Fruit fly (Drosophila melanogaster): Measurements from ENCODE around the gene CG14322.

Gene CG14322

dm6 chr3R:17617121-17617975 is 30.1 kb upstream of the CG14322 start (continued):
- TF ChIP-seq CG1603 (tag; optimal IDR thresholded peaks at IDR 0.05) (peak; percentile 19), zfh2 (GFP tag; optimal IDR thresholded peaks at IDR 0.05) (no peak), dm (GFP tag; optimal IDR thresholded peaks at IDR 0.05) (no peak), CG13894 (tag; optimal IDR thresholded peaks at IDR 0.05) (peak; percentile 41), PHDP (tag; optimal IDR thresholded peaks at IDR 0.05) (peak; percentile 30), slou (GFP tag; optimal IDR thresholded peaks at IDR 0.05) (no peak), sna (GFP tag; IDR thresholded peaks at IDR 0.05; ENCODE audit: partially characterized antibody) (no peak), Kr (GFP tag; optimal IDR thresholded peaks at IDR 0.05) (no peak), CG15269 (tag; optimal IDR thresholded peaks at IDR 0.05) (peak; percentile 21), danr (GFP tag; IDR thresholded peaks at IDR 0.05) (no peak), CG6765 (GFP tag; optimal IDR thresholded peaks at IDR 0.05) (no peak), CG10267 (tag; optimal IDR thresholded peaks at IDR 0.05) (peak; percentile 10), fd96Cb (tag; optimal IDR thresholded peaks at IDR 0.05) (no peak), Dref (GFP tag; IDR thresholded peaks at IDR 0.05) (no peak), row (GFP tag; IDR thresholded peaks at IDR 0.05) (no peak), CG42726 (GFP tag; IDR thresholded peaks at IDR 0.05; ENCODE audit: partially characterized antibody) (peak; percentile 84), tll (GFP tag; optimal IDR thresholded peaks at IDR 0.05) (peak in 1 of 2 experiments; percentile 43), CG1602 (GFP tag; optimal IDR thresholded peaks at IDR 0.05) (no peak), Chrac-16 (GFP tag; optimal IDR thresholded peaks at IDR 0.05) (no peak), CG17186 (GFP tag; optimal IDR thresholded peaks at IDR 0.05) (no peak), luna (GFP tag; optimal IDR thresholded peaks at IDR 0.05) (no peak), ro (GFP tag; IDR thresholded peaks at IDR 0.05) (no peak), CG12219 (GFP tag; optimal IDR thresholded peaks at IDR 0.05) (no peak), lilli (GFP tag; optimal IDR thresholded peaks at IDR 0.05) (peak; percentile 40), CG5180 (GFP tag; optimal IDR thresholded peaks at IDR 0.05) (no peak), Dbx (GFP tag; IDR thresholded peaks at IDR 0.05) (peak; percentile 68), cwo (GFP tag; optimal IDR thresholded peaks at IDR 0.05) (no peak), ato (GFP tag; IDR thresholded peaks at IDR 0.05; ENCODE audit: partially characterized antibody) (peak; percentile 15), trem (tag; optimal IDR thresholded peaks at IDR 0.05) (no peak), kay (GFP tag; optimal IDR thresholded peaks at IDR 0.05) (peak; percentile 28), wor (GFP tag; IDR thresholded peaks at IDR 0.05) (no peak), Lpt (GFP tag; optimal IDR thresholded peaks at IDR 0.05) (no peak), prd (optimal IDR thresholded peaks at IDR 0.05) (no peak), prd (GFP tag; IDR thresholded peaks at IDR 0.05) (peak; percentile 24; the same call in 1 of the 3 replicates), CG14441 (GFP tag; IDR thresholded peaks at IDR 0.05) (no peak), Abd-B (GFP tag; optimal IDR thresholded peaks at IDR 0.05) (peak; percentile 68), CG11093 (GFP tag; IDR thresholded peaks at IDR 0.05) (no peak), Asciz (GFP tag; optimal IDR thresholded peaks at IDR 0.05) (no peak), CG15601 (tag; optimal IDR thresholded peaks at IDR 0.05) (no peak), CTCF (GFP tag; optimal IDR thresholded peaks at IDR 0.05) (peak; percentile 97), tup (GFP tag; optimal IDR thresholded peaks at IDR 0.05) (no peak), hb (GFP tag; IDR thresholded peaks at IDR 0.05; ENCODE audit: partially characterized antibody) (no peak; the same call in 2 of the 3 replicates), CG12299 (tag; optimal IDR thresholded peaks at IDR 0.05) (no peak), hkb (optimal IDR thresholded peaks at IDR 0.05) (no peak), hkb (GFP tag; IDR thresholded peaks at IDR 0.05) (no peak), Ptx1 (GFP tag; IDR thresholded peaks at IDR 0.05) (peak; percentile 33; the same call in 1 of the 2 replicates), CG3847 (GFP tag; IDR thresholded peaks at IDR 0.05) (no peak), CG8290 (GFP tag; optimal IDR thresholded peaks at IDR 0.05) (peak; percentile 35), CG8290 (tag; optimal IDR thresholded peaks at IDR 0.05) (peak in 1 of 2 experiments; percentile 52), cg (GFP tag; optimal IDR thresholded peaks at IDR 0.05) (no peak)
